Worm (Caenorhabditis elegans): ENCODE data around the gene ani-2.

- TF ChIP-seq nhr-12 (tag; optimal IDR thresholded peaks at IDR 0.05) = no peak
- TF ChIP-seq fos-1 (tag; optimal IDR thresholded peaks at IDR 0.05) = no peak
- TF ChIP-seq nhr-67 (tag; optimal IDR thresholded peaks at IDR 0.05) = no peak
- TF ChIP-seq pha-4 (tag; optimal IDR thresholded peaks at IDR 0.05) = no peak
Measured at ce11 chrII:6401649-6402048, 36.5 kb upstream of the ani-2 start, which contains the start of gene btb-2.

Measured in whole organism, L3 larva.